Worm (Caenorhabditis elegans): ENCODE measurements around the gene npr-9.
A peak's percentile ranks its signal among the peaks of the same experiment; 100 is the strongest.

Gene npr-9

ce11 chrX:11326827-11327226 is 2.7 kb upstream of the npr-9 start, which contains the start of gene ZK455.5:
Gene ZK455.5 (minus strand): TSS chrX:11326927.
- TF ChIP-seq aha-1 (tag) (no peak), aly-2 (tag; optimal IDR thresholded peaks at IDR 0.05) (no peak), zfp-3 (GFP tag; conservative IDR thresholded peaks at IDR 0.05) (no peak), daf-16 (GFP tag; optimal IDR thresholded peaks at IDR 0.05) (no peak), daf-16 (tag; optimal IDR thresholded peaks at IDR 0.05) (no peak), nhr-25 (tag; optimal IDR thresholded peaks at IDR 0.05; ENCODE audit: borderline replicate concordance, insufficient read depth) (no peak), unc-62 (GFP tag; optimal IDR thresholded peaks at IDR 0.05 in 1 of 2) (no peak), unc-62 (tag; optimal IDR thresholded peaks at IDR 0.05) (no peak), tag-97 (GFP tag; IDR thresholded peaks at IDR 0.05) (no peak), madf-5 (GFP tag; IDR thresholded peaks at IDR 0.05) (no peak)

ce11 chrX:11328710-11329109 is 814 bp upstream of the npr-9 start:
- TF ChIP-seq F49E8.2 (tag; optimal IDR thresholded peaks at IDR 0.05; ENCODE audit: borderline replicate concordance), result no peak

ce11 chrX:11337095-11337494 is 7.6 kb downstream of the npr-9 start:
- TF ChIP-seq dve-1 (tag; optimal IDR thresholded peaks at IDR 0.05; ENCODE audit: insufficient read depth), result no peak
- no peak for TF ChIP-seq ztf-11 (tag; optimal IDR thresholded peaks at IDR 0.05)
- peak; percentile 94 for TF ChIP-seq aha-1 (tag)
- TF ChIP-seq aly-2 (tag; optimal IDR thresholded peaks at IDR 0.05), result no peak
- TF ChIP-seq madf-5 (GFP tag; IDR thresholded peaks at IDR 0.05), result no peak
- no peak for TF ChIP-seq lim-7 (GFP tag; IDR thresholded peaks at IDR 0.05)
- TF ChIP-seq F10B5.3 (tag; optimal IDR thresholded peaks at IDR 0.05), result no peak

- TF ChIP-seq hmg-1.1 (GFP tag; IDR thresholded peaks at IDR 0.05) (no peak), Y5F2A.4 (GFP tag; optimal IDR thresholded peaks at IDR 0.05) (no peak)
Measured at ce11 chrX:11337783-11338182, 8.3 kb downstream of the npr-9 start, which contains the start of gene gcy-9. Gene gcy-9 (minus strand): TSS chrX:11337883.

ce11 chrX:11339375-11339924 is 9.9 kb downstream of the npr-9 start, which contains the start of gene aco-1:
Gene aco-1 (plus strand): TSS chrX:11339874.
- TF ChIP-seq unc-62 (GFP tag; optimal IDR thresholded peaks at IDR 0.05 in 1 of 2) (peak in 1 of 2 experiments; percentile 68), unc-62 (tag; optimal IDR thresholded peaks at IDR 0.05) (no peak), zag-1 (tag; optimal IDR thresholded peaks at IDR 0.05) (no peak), php-3 (GFP tag; IDR thresholded peaks at IDR 0.05) (0 out of 2 replicates have a peak, but pooled peaks have one; percentile 5), lir-3 (tag; optimal IDR thresholded peaks at IDR 0.05) (no peak), zfp-2 (tag; optimal IDR thresholded peaks at IDR 0.05) (no peak), zip-11 (GFP tag; IDR thresholded peaks at IDR 0.05) (no peak), unc-130 (GFP tag; optimal IDR thresholded peaks at IDR 0.05) (no peak), set-16 (GFP tag; IDR thresholded peaks at IDR 0.05) (no peak), dmd-6 (GFP tag; IDR thresholded peaks at IDR 0.05) (peak; percentile 53), daf-8 (GFP tag; IDR thresholded peaks at IDR 0.05) (no peak), pqm-1 (tag; optimal IDR thresholded peaks at IDR 0.05) (peak; percentile 16), dmd-8 (GFP tag; IDR thresholded peaks at IDR 0.05) (no peak), nhr-6 (tag; optimal IDR thresholded peaks at IDR 0.05) (no peak), mxl-3 (GFP tag; optimal IDR thresholded peaks at IDR 0.05) (peak; percentile 14), mep-1 (tag; optimal IDR thresholded peaks at IDR 0.05) (peak; percentile 27), aha-1 (tag) (peak; percentile 83), daf-16 (GFP tag; optimal IDR thresholded peaks at IDR 0.05) (no peak), daf-16 (tag; optimal IDR thresholded peaks at IDR 0.05) (peak; percentile 72), nhr-237 (tag; optimal IDR thresholded peaks at IDR 0.05) (no peak), tra-1 (GFP tag; IDR thresholded peaks at IDR 0.05) (0 out of 2 replicates have a peak, but pooled peaks have one; percentile 39), hlh-30 (tag; optimal IDR thresholded peaks at IDR 0.05; ENCODE audit: insufficient read depth) (peak; percentile 11), nhr-28 (tag; optimal IDR thresholded peaks at IDR 0.05) (peak; percentile 99), mdl-1 (tag; optimal IDR thresholded peaks at IDR 0.05) (peak in 1 of 2 experiments; percentile 13), rbr-2 (tag; optimal IDR thresholded peaks at IDR 0.05) (peak; percentile 4), dmd-9 (GFP tag; IDR thresholded peaks at IDR 0.05) (no peak), nhr-10 (tag; optimal IDR thresholded peaks at IDR 0.05) (peak; percentile 39), tag-97 (GFP tag; IDR thresholded peaks at IDR 0.05) (no peak), Y5F2A.4 (GFP tag; optimal IDR thresholded peaks at IDR 0.05) (no peak), snpc-4 (tag; optimal IDR thresholded peaks at IDR 0.05) (no peak), dve-1 (tag; optimal IDR thresholded peaks at IDR 0.05; ENCODE audit: insufficient read depth) (peak; percentile 60), nhr-42 (GFP tag; IDR thresholded peaks at IDR 0.05) (0 out of 2 replicates have a peak, but pooled peaks have one; percentile 19), daf-12 (tag; optimal IDR thresholded peaks at IDR 0.05) (no peak), hlh-11 (tag; optimal IDR thresholded peaks at IDR 0.05) (peak; percentile 77)
